Fruit fly (Drosophila melanogaster): Measurements from ENCODE around the gene CG15743.
A peak's percentile ranks its signal among the peaks of the same experiment; 100 is the strongest.

Gene CG15743

DNA sequence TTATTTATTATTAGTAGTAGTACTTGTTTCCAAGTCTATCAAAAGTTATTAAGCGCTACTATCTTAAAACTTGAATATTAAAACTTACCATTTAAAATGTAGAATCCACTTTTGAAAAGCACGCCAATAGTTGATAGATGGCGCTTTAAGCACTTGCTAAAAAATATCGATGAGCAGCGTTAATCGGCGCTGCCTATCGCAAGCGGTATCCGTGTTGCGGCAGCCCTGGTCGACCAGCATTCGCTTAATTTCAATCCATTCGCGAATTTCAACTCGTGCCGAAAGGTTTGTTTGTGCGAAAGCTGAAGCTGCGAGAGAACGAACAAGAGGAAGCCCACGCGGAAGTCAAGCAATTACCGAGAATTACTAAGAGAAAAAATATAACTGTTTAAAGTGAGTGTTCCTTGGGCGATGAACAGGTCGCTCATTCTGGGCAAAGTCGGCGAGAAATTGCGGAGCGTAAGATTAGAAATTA, 44.1 kb downstream of the CG15743 start, which contains the start of gene Prx2 (continued):
- peak; percentile 48 for TF ChIP-seq CG11504 (tag; optimal IDR thresholded peaks at IDR 0.05)
- no peak for TF ChIP-seq dan (GFP tag; IDR thresholded peaks at IDR 0.05)
- peak; percentile 8 for TF ChIP-seq Fer1 (GFP tag; optimal IDR thresholded peaks at IDR 0.05)
- no peak for TF ChIP-seq trem (tag; optimal IDR thresholded peaks at IDR 0.05)
- 0 out of 2 replicates have a peak, but pooled peaks have one; percentile 20 for TF ChIP-seq onecut (GFP tag; IDR thresholded peaks at IDR 0.05)
- TF ChIP-seq CG11695 (GFP tag; IDR thresholded peaks at IDR 0.05) = no peak
- TF ChIP-seq trh (GFP tag; optimal IDR thresholded peaks at IDR 0.05) = no peak
- TF ChIP-seq CG11456 (GFP tag; IDR thresholded peaks at IDR 0.05) = peak; percentile 69; the same call in 2 of the 3 replicates
- no peak for TF ChIP-seq CG10321 (GFP tag; IDR thresholded peaks at IDR 0.05)
- no peak for TF ChIP-seq Ssrp (tag; optimal IDR thresholded peaks at IDR 0.05)
- TF ChIP-seq disco-r (GFP tag; optimal IDR thresholded peaks at IDR 0.05) = no peak
- no peak for TF ChIP-seq CG8089 (GFP tag; optimal IDR thresholded peaks at IDR 0.05)
- peak; percentile 71; the same call in 1 of the 2 replicates for TF ChIP-seq inv (GFP tag; IDR thresholded peaks at IDR 0.05; ENCODE audit: partially characterized antibody)
- TF ChIP-seq gsb (GFP tag; IDR thresholded peaks at IDR 0.05) = no peak
- TF ChIP-seq CG2199 (GFP tag; IDR thresholded peaks at IDR 0.05) = no peak
- no peak for TF ChIP-seq ase (GFP tag; IDR thresholded peaks at IDR 0.05)
- no peak for TF ChIP-seq zen (tag; optimal IDR thresholded peaks at IDR 0.05)
- 0 out of 2 replicates have a peak, but pooled peaks have one; percentile 9 for TF ChIP-seq CG4730 (GFP tag; IDR thresholded peaks at IDR 0.05)
- no peak for TF ChIP-seq Vsx1 (GFP tag; optimal IDR thresholded peaks at IDR 0.05)
- TF ChIP-seq sc (optimal IDR thresholded peaks at IDR 0.05) = no peak
- TF ChIP-seq sc (GFP tag; optimal IDR thresholded peaks at IDR 0.05) = no peak
- no peak for TF ChIP-seq Xrp1 (GFP tag; IDR thresholded peaks at IDR 0.05)
- TF ChIP-seq yki (optimal IDR thresholded peaks at IDR 0.05) = no peak
- no peak for TF ChIP-seq h (optimal IDR thresholded peaks at IDR 0.05)
- TF ChIP-seq CG34224 (GFP tag; IDR thresholded peaks at IDR 0.05; ENCODE audit: partially characterized antibody) = peak; percentile 67
- TF ChIP-seq sr (GFP tag; IDR thresholded peaks at IDR 0.05) = no peak
- no peak for TF ChIP-seq H2.0 (GFP tag; IDR thresholded peaks at IDR 0.05)
- TF ChIP-seq hkb (optimal IDR thresholded peaks at IDR 0.05) = no peak
- no peak for TF ChIP-seq hkb (GFP tag; IDR thresholded peaks at IDR 0.05)
- no peak for TF ChIP-seq cwo (GFP tag; optimal IDR thresholded peaks at IDR 0.05)
- TF ChIP-seq croc (GFP tag; conservative IDR thresholded peaks at IDR 0.05) = no peak
- TF ChIP-seq CG32532 (GFP tag; IDR thresholded peaks at IDR 0.05) = peak; percentile 46
- TF ChIP-seq aop (GFP tag; IDR thresholded peaks at IDR 0.05) = no peak
- TF ChIP-seq caup (GFP tag; optimal IDR thresholded peaks at IDR 0.05; ENCODE audit: severe bottlenecking) = peak; percentile 29
- 0 out of 2 replicates have a peak, but pooled peaks have one; percentile 20 for TF ChIP-seq ranshi (GFP tag; IDR thresholded peaks at IDR 0.05)
- TF ChIP-seq Hr39 (optimal IDR thresholded peaks at IDR 0.05) = no peak
- no peak for TF ChIP-seq ab (GFP tag; optimal IDR thresholded peaks at IDR 0.05)
- TF ChIP-seq CG31388 (GFP tag; optimal IDR thresholded peaks at IDR 0.05) = no peak
- TF ChIP-seq CG30431 (GFP tag; optimal IDR thresholded peaks at IDR 0.05) = no peak
- TF ChIP-seq stc (GFP tag; IDR thresholded peaks at IDR 0.05) = no peak
- TF ChIP-seq D19B (GFP tag; optimal IDR thresholded peaks at IDR 0.05) = no peak
- no peak for TF ChIP-seq jing (GFP tag; optimal IDR thresholded peaks at IDR 0.05)
- TF ChIP-seq Dek (tag; optimal IDR thresholded peaks at IDR 0.05) = peak; percentile 13
- TF ChIP-seq gcm2 (GFP tag; optimal IDR thresholded peaks at IDR 0.05) = no peak
- peak; percentile 15 for TF ChIP-seq Hsf (GFP tag; optimal IDR thresholded peaks at IDR 0.05)
- TF ChIP-seq CG13287 (GFP tag; IDR thresholded peaks at IDR 0.05; ENCODE audit: partially characterized antibody) = peak; percentile 84
- no peak for TF ChIP-seq p53 (GFP tag; optimal IDR thresholded peaks at IDR 0.05)
- TF ChIP-seq CG8765 (GFP tag; IDR thresholded peaks at IDR 0.05) = no peak
- TF ChIP-seq D (optimal IDR thresholded peaks at IDR 0.05) = no peak
- TF ChIP-seq D (GFP tag; optimal IDR thresholded peaks at IDR 0.05) = no peak
- TF ChIP-seq CHES-1-like (GFP tag; optimal IDR thresholded peaks at IDR 0.05) = no peak
- no peak for TF ChIP-seq Stat92E (GFP tag; optimal IDR thresholded peaks at IDR 0.05)
- no peak for TF ChIP-seq Side (GFP tag; optimal IDR thresholded peaks at IDR 0.05)
- no peak for TF ChIP-seq PHDP (tag; optimal IDR thresholded peaks at IDR 0.05)

Measured in whole organism, embryonic.